Fruit fly (Drosophila melanogaster): ENCODE results near the gene CG7342.

Gene CG7342

dm6 chr3R:19641498-19642065 is 38.4 kb downstream of the CG7342 start:
- TF ChIP-seq Mio (GFP tag; optimal IDR thresholded peaks at IDR 0.05) (no peak), Rel (GFP tag; optimal IDR thresholded peaks at IDR 0.05) (peak; percentile 24), Rel (tag; optimal IDR thresholded peaks at IDR 0.05) (no peak), jim (GFP tag; optimal IDR thresholded peaks at IDR 0.05) (no peak), usp (GFP tag; optimal IDR thresholded peaks at IDR 0.05) (no peak), dmrt93B (GFP tag; optimal IDR thresholded peaks at IDR 0.05) (peak; percentile 18), br (GFP tag; optimal IDR thresholded peaks at IDR 0.05) (peak; percentile 65), OdsH (GFP tag; optimal IDR thresholded peaks at IDR 0.05) (peak; percentile 82), foxo (GFP tag; optimal IDR thresholded peaks at IDR 0.05) (peak in 1 of 2 experiments; percentile 79), CG32264 (GFP tag; optimal IDR thresholded peaks at IDR 0.05) (peak; percentile 57), sage (GFP tag; optimal IDR thresholded peaks at IDR 0.05) (peak; percentile 16), HLH106 (tag; optimal IDR thresholded peaks at IDR 0.05) (peak; percentile 83), fru (GFP tag; optimal IDR thresholded peaks at IDR 0.05) (peak; percentile 76), N (GFP tag; optimal IDR thresholded peaks at IDR 0.05) (no peak), Sp1 (GFP tag; optimal IDR thresholded peaks at IDR 0.05) (peak; percentile 88), lola (GFP tag; optimal IDR thresholded peaks at IDR 0.05) (no peak), psq (GFP tag; optimal IDR thresholded peaks at IDR 0.05) (peak; percentile 66), dl (GFP tag; optimal IDR thresholded peaks at IDR 0.05; ENCODE audit: insufficient read depth in 1 of 2, partially characterized antibody in 2 of 2) (no peak), woc (GFP tag; optimal IDR thresholded peaks at IDR 0.05) (peak; percentile 12), Abd-B (GFP tag; optimal IDR thresholded peaks at IDR 0.05) (no peak), Hr83 (GFP tag; optimal IDR thresholded peaks at IDR 0.05; ENCODE audit: poor library complexity, severe bottlenecking) (peak; percentile 56), rgr (GFP tag; optimal IDR thresholded peaks at IDR 0.05) (peak; percentile 86), dsf (GFP tag; optimal IDR thresholded peaks at IDR 0.05; ENCODE audit: borderline replicate concordance) (peak; percentile 30), sv (GFP tag; optimal IDR thresholded peaks at IDR 0.05) (peak; percentile 13), tai (GFP tag; optimal IDR thresholded peaks at IDR 0.05) (no peak), Hnf4 (GFP tag; optimal IDR thresholded peaks at IDR 0.05) (peak; percentile 64), CrebA (GFP tag; optimal IDR thresholded peaks at IDR 0.05; ENCODE audit: borderline replicate concordance) (no peak), Myc (optimal IDR thresholded peaks at IDR 0.05) (no peak), h (GFP tag; optimal IDR thresholded peaks at IDR 0.05) (peak; percentile 89), Dfd (GFP tag; optimal IDR thresholded peaks at IDR 0.05) (no peak), Vsx2 (GFP tag; optimal IDR thresholded peaks at IDR 0.05; ENCODE audit: partially characterized antibody) (no peak), Dif (GFP tag; optimal IDR thresholded peaks at IDR 0.05; ENCODE audit: partially characterized antibody) (no peak), pan (optimal IDR thresholded peaks at IDR 0.05) (no peak), CG9705 (GFP tag; optimal IDR thresholded peaks at IDR 0.05) (peak; percentile 25), GATAd (GFP tag; optimal IDR thresholded peaks at IDR 0.05) (no peak), ey (GFP tag; optimal IDR thresholded peaks at IDR 0.05) (peak; percentile 54), Jra (GFP tag; optimal IDR thresholded peaks at IDR 0.05) (peak; percentile 44), brk (GFP tag; optimal IDR thresholded peaks at IDR 0.05) (peak; percentile 76), Hr78 (GFP tag; optimal IDR thresholded peaks at IDR 0.05) (no peak)

dm6 chr3R:19642092-19642892 is 39.1 kb downstream of the CG7342 start, which contains the start of gene subdued:
subdued (minus strand) TSS chr3R:19642722.
- TF ChIP-seq Mio (GFP tag; optimal IDR thresholded peaks at IDR 0.05) (no peak), psq (GFP tag; optimal IDR thresholded peaks at IDR 0.05) (no peak), usp (GFP tag; optimal IDR thresholded peaks at IDR 0.05) (no peak), Vsx2 (GFP tag; optimal IDR thresholded peaks at IDR 0.05; ENCODE audit: partially characterized antibody) (no peak), br (GFP tag; optimal IDR thresholded peaks at IDR 0.05) (no peak), dmrt93B (GFP tag; optimal IDR thresholded peaks at IDR 0.05) (no peak), lola (GFP tag; optimal IDR thresholded peaks at IDR 0.05) (peak; percentile 60), CG32264 (GFP tag; optimal IDR thresholded peaks at IDR 0.05) (no peak), Myc (optimal IDR thresholded peaks at IDR 0.05) (no peak), sage (GFP tag; optimal IDR thresholded peaks at IDR 0.05) (peak; percentile 4), dsf (GFP tag; optimal IDR thresholded peaks at IDR 0.05; ENCODE audit: borderline replicate concordance) (no peak), tai (GFP tag; optimal IDR thresholded peaks at IDR 0.05) (no peak), Dif (GFP tag; optimal IDR thresholded peaks at IDR 0.05; ENCODE audit: partially characterized antibody) (no peak), Hr83 (GFP tag; optimal IDR thresholded peaks at IDR 0.05; ENCODE audit: poor library complexity, severe bottlenecking) (no peak), Jra (GFP tag; optimal IDR thresholded peaks at IDR 0.05) (no peak), dl (GFP tag; optimal IDR thresholded peaks at IDR 0.05; ENCODE audit: insufficient read depth in 1 of 2, partially characterized antibody in 2 of 2) (no peak), sv (GFP tag; optimal IDR thresholded peaks at IDR 0.05) (no peak), GATAd (GFP tag; optimal IDR thresholded peaks at IDR 0.05) (peak; percentile 70), Rel (GFP tag; optimal IDR thresholded peaks at IDR 0.05) (no peak), Rel (tag; optimal IDR thresholded peaks at IDR 0.05) (peak; percentile 88)

Measured in whole organism, wandering third instar larva.